Fruit fly (Drosophila melanogaster): ENCODE data around the gene CG32100.

Gene CG32100

DNA sequence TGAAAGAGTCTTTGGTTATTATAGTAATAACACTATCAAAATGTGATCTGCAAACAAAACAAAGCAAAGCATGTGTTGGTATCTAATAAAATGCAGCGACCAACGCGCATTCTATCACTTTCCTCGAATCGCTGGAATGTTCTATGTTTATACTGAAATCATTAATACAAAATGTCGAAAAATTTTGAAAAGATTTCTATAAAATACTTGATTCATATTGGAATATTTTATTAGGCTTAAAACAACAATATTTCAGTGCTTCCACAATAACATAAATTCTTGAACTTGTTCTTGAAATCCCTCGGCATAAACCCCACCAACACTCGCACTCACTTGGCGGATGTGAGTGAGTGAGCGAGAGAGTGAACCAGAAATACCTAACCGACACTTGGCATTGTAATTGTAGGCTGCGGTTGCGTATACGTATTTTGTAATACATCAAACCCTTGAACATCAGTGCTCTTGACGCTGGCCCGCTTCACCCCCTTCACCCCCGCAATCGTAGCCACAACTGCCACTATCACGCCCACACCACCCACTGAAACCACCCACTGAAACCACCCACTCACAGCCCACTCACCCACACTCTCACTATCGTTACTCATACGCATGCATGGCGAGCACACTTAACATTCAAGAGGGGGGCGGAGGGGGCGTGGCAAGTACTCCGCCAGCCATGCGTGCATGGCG, 44.2 kb upstream of the CG32100 start (continued):
- TF ChIP-seq CG12391 (tag; optimal IDR thresholded peaks at IDR 0.05) (peak; percentile 51), ems (GFP tag; optimal IDR thresholded peaks at IDR 0.05) (no peak), CG18476 (GFP tag; optimal IDR thresholded peaks at IDR 0.05) (no peak), fd3F (GFP tag; optimal IDR thresholded peaks at IDR 0.05) (no peak), knrl (GFP tag; IDR thresholded peaks at IDR 0.05; ENCODE audit: partially characterized antibody) (no peak), CG13424 (tag; optimal IDR thresholded peaks at IDR 0.05) (peak; percentile 59), CG8924 (tag; optimal IDR thresholded peaks at IDR 0.05) (peak; percentile 46), caup (GFP tag; optimal IDR thresholded peaks at IDR 0.05; ENCODE audit: severe bottlenecking) (peak; percentile 12), CG31224 (GFP tag; IDR thresholded peaks at IDR 0.05) (no peak), CG10209 (GFP tag; optimal IDR thresholded peaks at IDR 0.05) (peak; percentile 6), CG11504 (tag; optimal IDR thresholded peaks at IDR 0.05) (peak; percentile 62), NFAT (GFP tag; IDR thresholded peaks at IDR 0.05) (no peak), Atf6 (GFP tag; IDR thresholded peaks at IDR 0.05) (peak; percentile 53; the same call in 1 of the 2 replicates), CG12219 (GFP tag; optimal IDR thresholded peaks at IDR 0.05) (peak; percentile 43), CG9437 (GFP tag; optimal IDR thresholded peaks at IDR 0.05) (peak; percentile 2), nau (GFP tag; optimal IDR thresholded peaks at IDR 0.05) (no peak), E2f2 (GFP tag; IDR thresholded peaks at IDR 0.05) (peak; percentile 31; the same call in 1 of the 2 replicates), Hmr (GFP tag; optimal IDR thresholded peaks at IDR 0.05) (peak; percentile 46), CG10366 (GFP tag; IDR thresholded peaks at IDR 0.05) (peak; percentile 46), CG1602 (GFP tag; optimal IDR thresholded peaks at IDR 0.05) (no peak), sr (GFP tag; IDR thresholded peaks at IDR 0.05) (peak; percentile 79), gem (tag; optimal IDR thresholded peaks at IDR 0.05) (peak; percentile 65), CG3838 (GFP tag; optimal IDR thresholded peaks at IDR 0.05) (no peak), HLH54F (GFP tag; optimal IDR thresholded peaks at IDR 0.05) (no peak), gsb (GFP tag; IDR thresholded peaks at IDR 0.05) (peak; percentile 35; the same call in 1 of the 2 replicates), ranshi (GFP tag; IDR thresholded peaks at IDR 0.05) (peak; percentile 63), MTF-1 (GFP tag; optimal IDR thresholded peaks at IDR 0.05; ENCODE audit: borderline replicate concordance) (peak; percentile 17), CG7963 (GFP tag; IDR thresholded peaks at IDR 0.05; ENCODE audit: partially characterized antibody) (no peak), pan (optimal IDR thresholded peaks at IDR 0.05) (no peak), pan (GFP tag; optimal IDR thresholded peaks at IDR 0.05 in 1 of 2, IDR thresholded peaks at IDR 0.05 in 1 of 2) (peak in 1 of 2 experiments; percentile 66), Spps (tag; optimal IDR thresholded peaks at IDR 0.05) (peak; percentile 9), CG10267 (tag; optimal IDR thresholded peaks at IDR 0.05) (no peak), CG10979 (tag; optimal IDR thresholded peaks at IDR 0.05) (no peak), cg (GFP tag; optimal IDR thresholded peaks at IDR 0.05) (peak; percentile 35), CG10431 (GFP tag; optimal IDR thresholded peaks at IDR 0.05) (no peak), CG11247 (GFP tag; IDR thresholded peaks at IDR 0.05) (0 out of 2 replicates have a peak, but pooled peaks have one; percentile 31), ase (GFP tag; IDR thresholded peaks at IDR 0.05) (peak; percentile 41; the same call in 1 of the 3 replicates), CG15269 (tag; optimal IDR thresholded peaks at IDR 0.05) (peak; percentile 57), CG18619 (GFP tag; optimal IDR thresholded peaks at IDR 0.05) (no peak), dmrt99B (tag; optimal IDR thresholded peaks at IDR 0.05) (peak; percentile 45), ATbp (GFP tag; optimal IDR thresholded peaks at IDR 0.05) (peak; percentile 6), CG14441 (GFP tag; IDR thresholded peaks at IDR 0.05) (peak; percentile 50; the same call in 1 of the 2 replicates), eyg (GFP tag; optimal IDR thresholded peaks at IDR 0.05) (no peak), lab (GFP tag; optimal IDR thresholded peaks at IDR 0.05) (peak; percentile 63), CG5180 (GFP tag; optimal IDR thresholded peaks at IDR 0.05) (peak; percentile 11), CG32767 (GFP tag; IDR thresholded peaks at IDR 0.05) (0 out of 2 replicates have a peak, but pooled peaks have one; percentile 21), ewg (GFP tag; optimal IDR thresholded peaks at IDR 0.05) (no peak), az2 (GFP tag; optimal IDR thresholded peaks at IDR 0.05) (no peak), CG8478 (optimal IDR thresholded peaks at IDR 0.05) (no peak)

All from whole organism, embryonic.